Worm (Caenorhabditis elegans): ENCODE measurements around the gene F52E4.5.

Gene F52E4.5

ce11 chrX:3110576-3110975 is 23.4 kb upstream of the F52E4.5 start, which contains the start of gene gpcp-1:
Gene gpcp-1, minus strand, starts transcription at chrX:3110628.
- TF ChIP-seq tra-4 (tag; optimal IDR thresholded peaks at IDR 0.05), result no peak
- TF ChIP-seq ceh-36 (tag; optimal IDR thresholded peaks at IDR 0.05), result no peak
- no peak for TF ChIP-seq ets-7 (tag; optimal IDR thresholded peaks at IDR 0.05)
- TF ChIP-seq scrt-1 (GFP tag; IDR thresholded peaks at IDR 0.05), result no peak

DNA sequence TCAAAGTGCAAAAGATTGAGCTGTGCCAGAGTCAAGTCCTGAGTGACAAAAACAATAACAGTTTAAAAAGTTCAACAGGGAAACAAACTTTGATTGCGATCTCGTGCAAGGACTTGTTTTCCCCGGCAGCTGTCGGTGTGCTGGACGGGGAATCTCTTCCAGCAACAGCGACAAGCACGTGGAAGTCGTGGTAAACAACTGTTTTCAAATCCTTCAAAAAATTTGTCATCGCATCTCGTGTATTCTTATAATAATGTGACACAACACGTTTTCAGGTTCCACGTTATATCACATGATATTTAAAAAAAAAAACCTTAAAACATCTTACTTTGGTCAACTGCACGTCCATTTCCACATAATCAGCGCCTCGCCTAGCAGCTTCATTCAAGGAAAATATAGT is 21.5 kb upstream of the F52E4.5 start:
- no peak for TF ChIP-seq F13C5.2 (tag; optimal IDR thresholded peaks at IDR 0.05)
- no peak for TF ChIP-seq tbx-11 (GFP tag; IDR thresholded peaks at IDR 0.05)
- no peak for TF ChIP-seq ets-7 (tag; optimal IDR thresholded peaks at IDR 0.05)
- TF ChIP-seq flt-1 (GFP tag; IDR thresholded peaks at IDR 0.05), result no peak
- no peak for TF ChIP-seq ama-1 (optimal IDR thresholded peaks at IDR 0.05)
- TF ChIP-seq tra-4 (tag; optimal IDR thresholded peaks at IDR 0.05), result no peak
- no peak for TF ChIP-seq ceh-36 (tag; optimal IDR thresholded peaks at IDR 0.05)
- no peak for TF ChIP-seq tbx-37 (GFP tag; conservative IDR thresholded peaks at IDR 0.05)
- no peak for TF ChIP-seq scrt-1 (GFP tag; IDR thresholded peaks at IDR 0.05)

- TF ChIP-seq hmg-4 (GFP tag; optimal IDR thresholded peaks at IDR 0.05), result no peak
- no peak for TF ChIP-seq ama-1 (optimal IDR thresholded peaks at IDR 0.05)
- peak; percentile 30 for TF ChIP-seq F13C5.2 (tag; optimal IDR thresholded peaks at IDR 0.05)
These were observed 19.0 kb upstream of the F52E4.5 start, which contains the start of gene K10B3.5 for ce11 chrX:3106137-3106536. Gene K10B3.5, minus strand, starts transcription at chrX:3106479.

- TF ChIP-seq hmg-4 (GFP tag; optimal IDR thresholded peaks at IDR 0.05), result peak; percentile 86
- peak; percentile 8; the same call in 1 of the 2 replicates for TF ChIP-seq tbx-11 (GFP tag; IDR thresholded peaks at IDR 0.05)
- no peak for TF ChIP-seq flt-1 (GFP tag; IDR thresholded peaks at IDR 0.05)
These were observed 15.7 kb upstream of the F52E4.5 start for ce11 chrX:3102817-3103216.

DNA sequence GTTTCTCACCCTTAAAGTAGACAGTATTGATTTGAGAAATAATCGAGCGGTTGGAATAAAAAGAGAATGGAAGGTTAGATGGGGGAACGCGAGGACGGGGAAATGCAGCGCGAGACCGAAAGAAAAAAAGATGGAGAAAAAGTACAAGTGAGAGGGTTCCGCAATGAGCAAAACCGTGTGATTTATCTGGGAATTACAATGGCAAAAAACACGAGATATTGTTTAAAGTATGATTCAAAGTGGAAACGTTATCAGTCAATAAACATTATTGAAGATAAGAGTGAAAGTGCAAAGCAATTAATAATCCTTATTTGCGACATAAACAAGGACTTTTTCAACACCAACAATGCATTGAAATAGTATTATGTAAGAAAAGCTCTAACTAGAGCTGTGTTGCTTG is 15.0 kb upstream of the F52E4.5 start, which contains the start of gene ztf-13:
Gene ztf-13 (minus strand): TSS at position 11 of the 400 bp plus-strand sequence.
- TF ChIP-seq ceh-36 (tag; optimal IDR thresholded peaks at IDR 0.05) (no peak), F13C5.2 (tag; optimal IDR thresholded peaks at IDR 0.05) (no peak), tbx-37 (GFP tag; conservative IDR thresholded peaks at IDR 0.05) (no peak), hmbx-1 (tag; optimal IDR thresholded peaks at IDR 0.05) (no peak), sea-1 (GFP tag; conservative IDR thresholded peaks at IDR 0.05) (no peak), hmg-4 (GFP tag; optimal IDR thresholded peaks at IDR 0.05) (no peak), pes-1 (GFP tag; IDR thresholded peaks at IDR 0.05) (no peak), B0310.2 (tag; optimal IDR thresholded peaks at IDR 0.05) (no peak), hnd-1 (tag; optimal IDR thresholded peaks at IDR 0.05) (no peak), flt-1 (GFP tag; IDR thresholded peaks at IDR 0.05) (no peak), scrt-1 (GFP tag; IDR thresholded peaks at IDR 0.05) (no peak), tbx-11 (GFP tag; IDR thresholded peaks at IDR 0.05) (no peak), tra-4 (tag; optimal IDR thresholded peaks at IDR 0.05) (no peak), ets-7 (tag; optimal IDR thresholded peaks at IDR 0.05) (no peak), aly-1 (tag; optimal IDR thresholded peaks at IDR 0.05) (no peak), ceh-13 (GFP tag; optimal IDR thresholded peaks at IDR 0.05) (no peak), ama-1 (optimal IDR thresholded peaks at IDR 0.05) (no peak)

DNA sequence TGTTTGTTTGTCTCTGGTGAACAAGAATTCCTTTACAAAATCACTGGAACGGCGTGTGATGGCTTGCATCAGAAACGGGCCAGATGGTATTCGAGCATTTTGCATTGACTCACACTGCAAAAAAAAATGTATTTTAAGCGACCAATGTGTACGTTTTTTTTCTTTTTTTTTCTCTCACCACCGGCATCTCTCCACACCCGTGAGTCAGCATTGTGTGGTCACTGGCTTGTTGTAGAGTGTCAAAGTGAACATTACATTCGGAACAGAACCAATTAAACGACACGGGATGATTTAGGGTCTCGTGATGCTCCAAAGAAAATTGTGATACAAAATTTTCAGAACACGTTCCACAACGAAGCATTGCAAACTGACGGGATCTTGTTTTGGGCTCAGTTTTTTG is 14.4 kb upstream of the F52E4.5 start:
- no peak for TF ChIP-seq hnd-1 (tag; optimal IDR thresholded peaks at IDR 0.05)
- no peak for TF ChIP-seq sea-1 (GFP tag; conservative IDR thresholded peaks at IDR 0.05)
- TF ChIP-seq hmg-4 (GFP tag; optimal IDR thresholded peaks at IDR 0.05), result no peak
- no peak for TF ChIP-seq scrt-1 (GFP tag; IDR thresholded peaks at IDR 0.05)

DNA sequence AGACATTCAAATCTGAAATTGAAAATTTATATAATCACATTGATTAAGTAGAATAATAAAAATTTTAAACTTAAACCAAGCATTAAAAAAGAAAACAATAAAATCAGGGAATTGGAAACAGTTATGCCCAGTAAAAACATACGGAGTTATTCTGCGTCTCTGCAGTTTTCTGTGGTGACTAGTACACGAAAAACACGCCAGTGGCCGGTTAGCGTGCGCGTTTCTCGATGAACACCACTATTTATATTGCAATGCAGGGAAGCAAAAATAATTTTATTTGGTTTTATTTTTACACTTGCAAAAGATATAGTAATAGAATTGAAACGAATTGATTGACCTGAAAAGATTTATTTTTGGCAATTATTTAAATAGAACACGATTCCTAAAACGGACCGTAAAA is 12.7 kb upstream of the F52E4.5 start, which contains the start of gene sec-3:
Gene sec-3 (minus strand): TSS at position 21 of the 400 bp plus-strand sequence.
- TF ChIP-seq ama-1 (optimal IDR thresholded peaks at IDR 0.05) (no peak), ets-7 (tag; optimal IDR thresholded peaks at IDR 0.05) (no peak), aly-1 (tag; optimal IDR thresholded peaks at IDR 0.05) (no peak), hnd-1 (tag; optimal IDR thresholded peaks at IDR 0.05) (peak; percentile 13), hmbx-1 (tag; optimal IDR thresholded peaks at IDR 0.05) (peak; percentile 19), F13C5.2 (tag; optimal IDR thresholded peaks at IDR 0.05) (peak; percentile 88), scrt-1 (GFP tag; IDR thresholded peaks at IDR 0.05) (peak; percentile 58; the same call in 1 of the 2 replicates), ceh-36 (tag; optimal IDR thresholded peaks at IDR 0.05) (peak; percentile 38), tra-4 (tag; optimal IDR thresholded peaks at IDR 0.05) (peak; percentile 13), sea-1 (GFP tag; conservative IDR thresholded peaks at IDR 0.05) (peak; percentile 65; the same call in 1 of the 2 replicates), hmg-4 (GFP tag; optimal IDR thresholded peaks at IDR 0.05) (peak; percentile 55), flt-1 (GFP tag; IDR thresholded peaks at IDR 0.05) (peak; percentile 45; the same call in 1 of the 2 replicates), B0310.2 (tag; optimal IDR thresholded peaks at IDR 0.05) (no peak), tbx-37 (GFP tag; conservative IDR thresholded peaks at IDR 0.05) (peak; percentile 29; the same call in 1 of the 2 replicates), pes-1 (GFP tag; IDR thresholded peaks at IDR 0.05) (peak; percentile 75), tbx-11 (GFP tag; IDR thresholded peaks at IDR 0.05) (0 out of 2 replicates have a peak, but pooled peaks have one; percentile 28), ceh-13 (GFP tag; optimal IDR thresholded peaks at IDR 0.05) (no peak)

DNA sequence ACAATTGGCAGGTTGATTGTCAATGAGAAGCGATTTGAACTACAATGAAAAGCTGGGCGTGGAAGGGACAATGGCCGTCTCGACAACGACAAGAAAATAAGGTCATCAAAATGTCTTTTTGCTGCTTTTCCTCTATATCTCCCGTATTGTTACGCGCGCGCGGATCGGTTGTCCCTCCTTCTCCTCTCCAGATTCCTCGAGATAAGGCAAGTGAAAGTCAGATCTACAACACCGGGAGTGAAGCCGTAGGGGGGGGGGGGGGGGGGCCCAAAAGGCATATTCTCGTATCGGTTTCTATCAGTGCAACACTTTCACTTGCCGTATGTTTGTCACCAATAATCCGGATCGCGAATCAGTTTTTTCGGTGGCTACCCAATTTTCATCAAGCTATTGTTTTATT is 7.2 kb upstream of the F52E4.5 start, which contains the start of gene wrt-2:
Gene wrt-2 (minus strand): TSS at position 46 of the 400 bp plus-strand sequence.
- TF ChIP-seq ama-1 (optimal IDR thresholded peaks at IDR 0.05) (no peak), F13C5.2 (tag; optimal IDR thresholded peaks at IDR 0.05) (no peak), hmbx-1 (tag; optimal IDR thresholded peaks at IDR 0.05) (no peak), hmg-4 (GFP tag; optimal IDR thresholded peaks at IDR 0.05) (no peak), tbx-37 (GFP tag; conservative IDR thresholded peaks at IDR 0.05) (no peak)

DNA sequence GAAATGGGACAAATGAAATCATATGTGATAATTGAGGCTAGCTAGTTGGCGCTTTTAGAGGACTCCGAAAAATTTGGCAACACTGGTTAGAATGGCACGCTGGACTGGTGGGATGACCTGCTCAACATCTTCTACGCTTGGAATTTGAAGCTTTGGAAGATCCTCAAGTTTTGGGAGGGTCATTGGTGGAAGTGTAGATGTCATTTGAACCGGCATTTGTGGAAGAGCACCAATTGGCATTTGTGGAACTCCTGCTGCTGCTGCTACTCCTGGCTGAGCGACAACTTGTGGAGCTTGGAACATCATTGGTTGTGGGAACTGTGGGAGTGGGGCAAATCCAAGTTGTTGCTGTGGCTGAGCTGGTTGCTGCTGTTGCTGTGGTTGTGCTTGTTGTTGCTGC is 5.3 kb upstream of the F52E4.5 start:
- TF ChIP-seq sea-1 (GFP tag; conservative IDR thresholded peaks at IDR 0.05), result no peak
- TF ChIP-seq F13C5.2 (tag; optimal IDR thresholded peaks at IDR 0.05), result no peak
- no peak for TF ChIP-seq tbx-37 (GFP tag; conservative IDR thresholded peaks at IDR 0.05)
